Fruit fly (Drosophila melanogaster) whole organism, embryonic: Measurements from ENCODE around the gene CG13947.

ENCODE experiments used
- B-H2 ChIP-seq: fragments of 200-800 bp; sonication (Bioruptor generic); optimal IDR thresholded peaks from 2 replicates; lab custom pipeline; 2018; ENCODE audit warnings: missing biosample characterization, mild to moderate bottlenecking, missing genetic modification characterization
- CG10959 ChIP-seq: fragments of 200-800 bp; sonication (Bioruptor generic); IDR thresholded peaks from 2 replicates; pipeline ENCODE4 v1.3.6; 2022; ENCODE audit warnings: missing biosample characterization, missing genetic modification characterization
- CG12299 ChIP-seq: fragments of 200-800 bp; sonication (Bioruptor generic); optimal IDR thresholded peaks from 2 replicates; lab custom pipeline; 2018; ENCODE audit warnings: missing biosample characterization, mild to moderate bottlenecking, missing genetic modification characterization
- CG12391 ChIP-seq: fragments of 200-800 bp; sonication (Bioruptor generic); optimal IDR thresholded peaks from 3 replicates; lab custom pipeline; 2018; ENCODE audit warnings: missing biosample characterization, mild to moderate bottlenecking, missing genetic modification characterization, moderate library complexity
- CG13287 ChIP-seq: fragments of 200-800 bp; sonication (Bioruptor generic); IDR thresholded peaks from 2 replicates; pipeline ENCODE4 v1.3.6; 2022; ENCODE audit warnings: missing biosample characterization, missing genetic modification characterization; ENCODE audit not compliant: partially characterized antibody
- CG14710 ChIP-seq: fragments of 200-800 bp; sonication (Bioruptor generic); optimal IDR thresholded peaks from 3 replicates; lab custom pipeline; 2019; ENCODE audit warnings: missing biosample characterization, mild to moderate bottlenecking, missing genetic modification characterization, moderate library complexity
- CG15514 ChIP-seq: fragments of 200-800 bp; sonication (Bioruptor generic); optimal IDR thresholded peaks from 3 replicates; lab custom pipeline; 2017; ENCODE audit warnings: missing biosample characterization, missing genetic modification characterization, mild to moderate bottlenecking, moderate library complexity, missing genetic modification reagents
- CG15601 ChIP-seq: fragments of 200-800 bp; sonication (Bioruptor generic); optimal IDR thresholded peaks from 3 replicates; lab custom pipeline; 2019; ENCODE audit warnings: missing biosample characterization, mild to moderate bottlenecking, missing genetic modification characterization, moderate library complexity
- CG17186 ChIP-seq: fragments of 200-800 bp; sonication (Bioruptor generic); optimal IDR thresholded peaks from 3 replicates; lab custom pipeline; 2017; ENCODE audit warnings: missing biosample characterization, missing genetic modification reagents, missing genetic modification characterization
- CG18764 ChIP-seq: fragments of 200-800 bp; sonication (Bioruptor generic); optimal IDR thresholded peaks from 3 replicates; lab custom pipeline; 2016; ENCODE audit warnings: missing biosample characterization, missing genetic modification characterization
- CG32767 ChIP-seq: fragments of 200-800 bp; sonication (Bioruptor generic); IDR thresholded peaks from 2 replicates; pipeline ENCODE4 v1.3.6; 2022; ENCODE audit warnings: missing biosample characterization, missing genetic modification characterization
- CG33213 ChIP-seq: fragments of 200-800 bp; sonication (Bioruptor generic); optimal IDR thresholded peaks from 3 replicates; lab custom pipeline; 2016; ENCODE audit warnings: missing biosample characterization, missing genetic modification characterization
- CG34376 ChIP-seq: fragments of 200-800 bp; sonication (Bioruptor generic); optimal IDR thresholded peaks from 2 replicates; lab custom pipeline; 2018; ENCODE audit warnings: missing biosample characterization, mild to moderate bottlenecking, missing genetic modification characterization
- CG42726 ChIP-seq: fragments of 200-800 bp; sonication (Bioruptor generic); IDR thresholded peaks from 2 replicates; pipeline ENCODE4 v1.3.6; 2022; ENCODE audit warnings: missing biosample characterization, missing genetic modification characterization; ENCODE audit not compliant: partially characterized antibody
- CG4617 ChIP-seq: fragments of 200-800 bp; sonication (Bioruptor generic); optimal IDR thresholded peaks from 3 replicates; lab custom pipeline; 2016; ENCODE audit warnings: missing biosample characterization, missing genetic modification characterization, borderline replicate concordance
- CG7271 ChIP-seq: fragments of 200-800 bp; sonication (Bioruptor generic); optimal IDR thresholded peaks from 2 replicates; lab custom pipeline; 2018; ENCODE audit warnings: missing biosample characterization, mild to moderate bottlenecking, missing genetic modification characterization, moderate library complexity
- CG7987 ChIP-seq: fragments of 200-800 bp; sonication (Bioruptor generic); optimal IDR thresholded peaks from 2 replicates; lab custom pipeline; 2018; ENCODE audit warnings: missing biosample characterization, mild to moderate bottlenecking, missing genetic modification characterization, moderate library complexity
- CG9797 ChIP-seq: fragments of 200-800 bp; sonication (Bioruptor generic); optimal IDR thresholded peaks from 3 replicates; lab custom pipeline; 2018; ENCODE audit warnings: missing biosample characterization, mild to moderate bottlenecking, missing genetic modification characterization
- Dad ChIP-seq: fragments of 200-800 bp; sonication (Bioruptor generic); optimal IDR thresholded peaks from 3 replicates; lab custom pipeline; 2016; ENCODE audit warnings: missing biosample characterization, missing genetic modification characterization
- Deaf1 ChIP-seq: fragments of 200-800 bp; optimal IDR thresholded peaks from 3 replicates; lab custom pipeline; 2019; ENCODE audit warnings: missing biosample characterization, mild to moderate bottlenecking, missing genetic modification characterization, moderate library complexity
- Dek ChIP-seq: fragments of 200-800 bp; sonication (Bioruptor generic); optimal IDR thresholded peaks from 3 replicates; lab custom pipeline; 2019; ENCODE audit warnings: missing biosample characterization, mild to moderate bottlenecking, missing genetic modification characterization, moderate library complexity
- Dp ChIP-seq: fragments of 200-800 bp; sonication (Bioruptor generic); optimal IDR thresholded peaks from 2 replicates; lab custom pipeline; 2018; ENCODE audit warnings: missing biosample characterization, mild to moderate bottlenecking, missing genetic modification characterization, moderate library complexity
- Ets97D ChIP-seq: fragments of 200-800 bp; sonication (Bioruptor generic); optimal IDR thresholded peaks from 3 replicates; lab custom pipeline; 2016; ENCODE audit warnings: missing biosample characterization, missing genetic modification characterization
- Fer1 ChIP-seq: fragments of 200-800 bp; sonication (Bioruptor generic); optimal IDR thresholded peaks from 2 replicates; lab custom pipeline; 2017; ENCODE audit warnings: missing biosample characterization, mild to moderate bottlenecking, missing genetic modification characterization
- Lhr ChIP-seq: fragments of 200-800 bp; sonication (Bioruptor generic); optimal IDR thresholded peaks from 3 replicates; lab custom pipeline; 2017; ENCODE audit warnings: mild to moderate bottlenecking, missing biosample characterization, missing genetic modification reagents, missing genetic modification characterization
- MESR4 ChIP-seq: fragments of 200-800 bp; sonication (Bioruptor generic); optimal IDR thresholded peaks from 2 replicates; lab custom pipeline; 2018; ENCODE audit warnings: missing biosample characterization, mild to moderate bottlenecking, missing genetic modification characterization, moderate library complexity
- Med ChIP-seq: fragments of 200-800 bp; sonication (Bioruptor generic); peaks from one replicate; lab custom pipeline; 2016; ENCODE audit warnings: missing biosample characterization, missing genetic modification characterization, mild to moderate bottlenecking, inconsistent platforms, moderate library complexity
- Myb ChIP-seq: fragments of 200-800 bp; sonication (Bioruptor generic); optimal IDR thresholded peaks from 2 replicates; lab custom pipeline; 2016; ENCODE audit warnings: missing biosample characterization, missing genetic modification characterization
- Nf-YC ChIP-seq: fragments of 200-800 bp; optimal IDR thresholded peaks from 3 replicates; lab custom pipeline; 2019; ENCODE audit warnings: missing biosample characterization, mild to moderate bottlenecking, missing genetic modification characterization, moderate library complexity
- Scr ChIP-seq: fragments of 200-800 bp; sonication (Bioruptor generic); IDR thresholded peaks from 2 replicates; pipeline ENCODE4 v1.3.6; 2022; ENCODE audit warnings: missing biosample characterization, missing genetic modification characterization; ENCODE audit not compliant: partially characterized antibody
- Sry-δ ChIP-seq: fragments of 200-800 bp; sonication (Bioruptor generic); optimal IDR thresholded peaks from 2 replicates; lab custom pipeline; 2016; ENCODE audit warnings: missing biosample characterization, missing genetic modification characterization
- ato ChIP-seq: fragments of 200-800 bp; sonication (Bioruptor generic); IDR thresholded peaks from 2 replicates; pipeline ENCODE4 v1.3.6; 2022; ENCODE audit warnings: missing biosample characterization, missing genetic modification characterization; ENCODE audit not compliant: partially characterized antibody
- bbx ChIP-seq: fragments of 200-800 bp; sonication (Bioruptor generic); IDR thresholded peaks from 2 replicates; pipeline ENCODE4 v1.3.6; 2022; ENCODE audit warnings: missing biosample characterization, missing genetic modification characterization; ENCODE audit not compliant: partially characterized antibody
- chn ChIP-seq: fragments of 200-800 bp; sonication (Bioruptor generic); optimal IDR thresholded peaks from 2 replicates; lab custom pipeline; 2016; ENCODE audit warnings: missing biosample characterization, missing genetic modification characterization
- dpn ChIP-seq, 2 experiments: fragments of 200-800 bp; sonication (Bioruptor generic); optimal IDR thresholded peaks; 3 replicates each; lab custom pipeline; 2016; ENCODE audit warnings: missing biosample characterization in 2 of 2, missing genetic modification characterization in 2 of 2
- grn ChIP-seq: fragments of 200-800 bp; sonication (Bioruptor generic); optimal IDR thresholded peaks from 3 replicates; lab custom pipeline; 2017; ENCODE audit warnings: missing biosample characterization, missing genetic modification characterization
- her ChIP-seq: fragments of 200-800 bp; sonication (Bioruptor generic); optimal IDR thresholded peaks from 2 replicates; lab custom pipeline; 2016; ENCODE audit warnings: missing biosample characterization, missing genetic modification characterization
- knrl ChIP-seq: fragments of 200-800 bp; sonication (Bioruptor generic); IDR thresholded peaks from 3 replicates; pipeline ENCODE4 v1.3.6; 2022; ENCODE audit warnings: missing biosample characterization, missing genetic modification characterization; ENCODE audit not compliant: partially characterized antibody
- p53 ChIP-seq: fragments of 200-800 bp; sonication (Bioruptor generic); optimal IDR thresholded peaks from 2 replicates; lab custom pipeline; 2016; ENCODE audit warnings: missing biosample characterization, missing genetic modification characterization
- phol ChIP-seq: fragments of 200-800 bp; sonication (Bioruptor generic); optimal IDR thresholded peaks from 3 replicates; lab custom pipeline; 2018; ENCODE audit warnings: missing biosample characterization, mild to moderate bottlenecking, missing genetic modification characterization, moderate library complexity
- pita ChIP-seq: fragments of 200-800 bp; sonication (Bioruptor generic); optimal IDR thresholded peaks from 2 replicates; lab custom pipeline; 2017; ENCODE audit warnings: missing biosample characterization, mild to moderate bottlenecking, missing genetic modification characterization
- so ChIP-seq: fragments of 200-800 bp; sonication (Bioruptor generic); IDR thresholded peaks from 3 replicates; pipeline ENCODE4 v1.3.6; 2022; ENCODE audit warnings: missing biosample characterization, missing genetic modification characterization
- ssp ChIP-seq: fragments of 200-800 bp; sonication (Bioruptor generic); IDR thresholded peaks from 2 replicates; pipeline ENCODE4 v1.3.6; 2022; ENCODE audit warnings: missing biosample characterization, missing genetic modification characterization
- tna ChIP-seq: fragments of 200-800 bp; sonication (Bioruptor generic); IDR thresholded peaks from 2 replicates; pipeline ENCODE4 v1.3.6; 2022; ENCODE audit warnings: missing biosample characterization, missing genetic modification characterization; ENCODE audit not compliant: partially characterized antibody
- twi ChIP-seq: fragments of 200-800 bp; optimal IDR thresholded peaks from 2 replicates; lab custom pipeline; 2019; ENCODE audit warnings: missing biosample characterization, mild to moderate bottlenecking, missing genetic modification characterization, moderate library complexity
- zf30C ChIP-seq: fragments of 200-800 bp; sonication (Bioruptor generic); optimal IDR thresholded peaks from 3 replicates; lab custom pipeline; 2018; ENCODE audit warnings: missing biosample characterization, mild to moderate bottlenecking, missing genetic modification characterization

CG13947 gene

DNA sequence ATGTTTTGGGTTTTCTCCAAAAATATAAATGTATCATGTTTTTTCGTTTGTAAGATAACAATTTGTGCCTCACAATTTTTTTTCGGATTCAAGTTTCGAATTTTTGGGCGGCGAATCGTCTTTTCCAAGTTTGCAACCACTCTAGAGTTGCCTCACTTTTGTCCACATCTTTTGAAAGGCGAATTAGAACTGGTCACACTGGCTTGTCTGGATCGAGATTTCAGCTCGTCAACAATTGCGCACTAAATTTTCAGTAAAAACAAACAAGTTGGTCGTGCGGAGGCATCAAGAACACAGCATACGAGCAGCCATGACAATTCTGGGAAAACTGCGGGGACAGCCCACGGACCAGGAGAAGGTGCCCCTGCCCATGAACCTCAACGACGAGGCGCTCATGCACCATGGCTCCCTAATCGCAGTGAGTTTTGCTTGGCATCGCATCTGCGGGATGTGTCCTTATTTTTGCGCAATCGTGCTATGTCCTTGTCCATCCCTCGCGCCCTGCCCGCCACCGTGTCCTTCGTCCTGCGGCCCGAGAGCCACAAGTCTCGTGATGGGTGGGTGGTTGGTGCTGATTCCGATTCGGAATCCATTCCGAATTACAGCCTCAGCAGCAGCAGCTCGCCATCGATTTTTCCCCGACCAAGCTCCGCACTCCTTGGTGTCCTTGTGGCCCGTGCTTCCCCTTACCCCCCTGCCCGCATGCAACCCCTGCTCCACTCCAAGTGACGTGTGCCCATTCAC, 42.4 kb downstream of the CG13947 start, which contains the start of gene CG3662 (continued):
- TF ChIP-seq Nf-YC (tag; lab: Kevin White, UChicago): peak; percentile 20
- peak; percentile 40; the same call in 1 of the 3 replicates for TF ChIP-seq knrl
- peak; percentile 33 for TF ChIP-seq Fer1
- peak; percentile 33; the same call in 1 of the 2 replicates for TF ChIP-seq bbx
- TF ChIP-seq CG42726 (GFP tag; lab: Robert Waterston, UW): peak; percentile 49; the same call in 1 of the 2 replicates
- peak; percentile 17 for TF ChIP-seq chn (GFP tag; lab: Kevin White, UChicago)
- TF ChIP-seq so: 0 out of 3 replicates have a peak, but pooled peaks have one; percentile 29
- TF ChIP-seq Med: peak; percentile 88
- TF ChIP-seq Sry-δ (GFP tag; lab: Kevin White, UChicago): peak; percentile 49
- peak; percentile 29 for TF ChIP-seq CG12299
- peak; percentile 85 for TF ChIP-seq Deaf1 (tag; lab: Kevin White, UChicago)
- peak; percentile 46 for TF ChIP-seq CG13287 (GFP tag; lab: Robert Waterston, UW)
- TF ChIP-seq CG17186 (GFP tag; lab: Kevin White, UChicago): peak; percentile 83
- peak; percentile 10; the same call in 1 of the 2 replicates for TF ChIP-seq tna (GFP tag; lab: Robert Waterston, UW)
- peak in 1 of 2 experiments; percentile 6 for TF ChIP-seq dpn (GFP tag; optimal IDR thresholded peaks at IDR 0.05; lab: Kevin White, UChicago)
- TF ChIP-seq CG33213 (GFP tag; lab: Kevin White, UChicago): peak; percentile 22
- no peak for TF ChIP-seq CG10959 (GFP tag; lab: Robert Waterston, UW)
- peak; percentile 87 for TF ChIP-seq CG15514
- peak; percentile 69 for TF ChIP-seq Lhr (GFP tag; lab: Kevin White, UChicago)
- peak; percentile 46 for TF ChIP-seq CG34376
- TF ChIP-seq MESR4: peak; percentile 97
- TF ChIP-seq zf30C (GFP tag; lab: Kevin White, UChicago): peak; percentile 4
- peak; percentile 34 for TF ChIP-seq Dek (tag; lab: Kevin White, UChicago)
- TF ChIP-seq twi: peak; percentile 5
- peak; percentile 60 for TF ChIP-seq her (GFP tag; lab: Kevin White, UChicago)
- no peak for TF ChIP-seq CG7271
- TF ChIP-seq CG12391: peak; percentile 17
- TF ChIP-seq pita (GFP tag; lab: Kevin White, UChicago): peak; percentile 73
- no peak for TF ChIP-seq Dad
- TF ChIP-seq CG14710 (tag; lab: Kevin White, UChicago): peak; percentile 63
- peak; percentile 15 for TF ChIP-seq CG7987
- no peak for TF ChIP-seq Scr
- TF ChIP-seq CG4617 (GFP tag; lab: Kevin White, UChicago): peak; percentile 87
- TF ChIP-seq CG15601 (tag; lab: Kevin White, UChicago): peak; percentile 47
- 0 out of 2 replicates have a peak, but pooled peaks have one; percentile 32 for TF ChIP-seq CG32767 (GFP tag; lab: Robert Waterston, UW)
- peak; percentile 40 for TF ChIP-seq ato (GFP tag; lab: Robert Waterston, UW)
- TF ChIP-seq Ets97D (GFP tag; lab: Kevin White, UChicago): peak; percentile 71
- TF ChIP-seq grn (GFP tag; lab: Kevin White, UChicago): peak; percentile 18
- TF ChIP-seq p53: peak; percentile 11
- TF ChIP-seq ssp: 0 out of 2 replicates have a peak, but pooled peaks have one; percentile 9
- peak; percentile 22 for TF ChIP-seq B-H2
- peak; percentile 98 for TF ChIP-seq Dp (GFP tag; lab: Kevin White, UChicago)
- TF ChIP-seq CG18764: peak; percentile 0
- TF ChIP-seq CG9797 (GFP tag; lab: Kevin White, UChicago): peak; percentile 89
- TF ChIP-seq phol: peak; percentile 60
- TF ChIP-seq Myb (GFP tag; lab: Kevin White, UChicago): peak; percentile 93
